Worm (Caenorhabditis elegans): ENCODE measurements around the gene cyp-13A7.

DNA sequence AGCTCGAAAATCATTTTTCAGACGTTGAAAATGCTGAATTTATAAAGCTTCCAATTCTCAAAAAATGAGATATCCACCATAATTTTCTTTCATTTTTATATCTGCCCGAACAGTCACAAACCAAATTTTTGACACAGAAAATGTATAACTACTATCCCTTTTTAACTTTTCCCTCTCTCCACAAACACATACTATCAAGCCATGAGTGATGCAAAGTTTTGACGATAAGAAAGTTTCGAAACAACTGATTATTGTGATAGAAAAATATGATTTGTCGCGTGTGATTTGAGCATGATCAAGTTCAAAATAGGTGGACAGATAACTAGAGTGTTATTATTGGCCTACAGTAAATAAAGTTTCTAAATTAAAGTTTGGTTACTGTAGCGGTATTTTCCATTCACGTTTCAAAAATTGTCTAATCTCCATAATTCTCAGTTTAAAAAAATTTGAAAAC lies 4.1 kb downstream of the cyp-13A7 start, which contains the start of gene cyp-13A8:
- TF ChIP-seq ceh-6 (GFP tag; optimal IDR thresholded peaks at IDR 0.05) (no peak), ama-1 (optimal IDR thresholded peaks at IDR 0.05) (no peak)
